Fruit fly (Drosophila melanogaster): ENCODE measurements around the gene AhcyL2.

Gene AhcyL2

DNA sequence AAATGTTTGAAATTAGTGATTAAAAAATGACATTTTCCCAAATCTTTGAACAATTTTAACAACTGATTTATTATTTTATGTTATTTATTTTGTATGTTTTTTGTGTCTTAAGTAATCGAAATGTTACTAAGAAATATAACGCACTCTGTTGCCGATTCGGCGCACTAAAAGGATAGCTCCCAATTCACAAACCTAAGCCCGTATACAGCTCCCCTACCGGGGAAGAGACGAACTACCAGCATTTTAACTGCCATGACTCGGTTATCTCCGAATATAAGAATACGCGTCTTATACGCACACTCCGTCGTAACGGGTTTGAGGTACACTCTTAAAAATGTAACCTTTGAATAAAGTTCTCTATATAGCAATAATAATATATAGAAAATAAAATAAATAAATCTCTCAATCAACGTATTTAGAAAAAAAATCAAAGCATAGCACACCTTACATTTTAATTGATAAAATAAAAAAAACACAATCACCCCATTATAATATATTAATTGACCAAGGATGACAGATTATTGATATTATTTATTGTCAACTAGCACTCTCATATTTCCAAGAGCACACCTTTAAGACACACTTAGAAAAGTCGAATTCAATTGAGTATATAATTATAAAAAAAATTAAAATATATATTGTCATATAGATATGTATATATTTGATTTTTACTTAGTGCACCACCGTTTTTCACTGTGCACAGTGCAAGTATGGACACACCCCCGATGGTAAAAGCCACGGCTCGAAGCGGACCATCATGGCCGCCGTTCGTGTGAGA, 24.0 kb downstream of the AhcyL2 start (continued):
- TF ChIP-seq CG4820 (GFP tag; optimal IDR thresholded peaks at IDR 0.05) = peak; percentile 74
- 0 out of 2 replicates have a peak, but pooled peaks have one; percentile 52 for TF ChIP-seq Drgx (GFP tag; IDR thresholded peaks at IDR 0.05)
- no peak for TF ChIP-seq mld (GFP tag; IDR thresholded peaks at IDR 0.05; ENCODE audit: partially characterized antibody)
- peak; percentile 91 for TF ChIP-seq Nf-YC (tag; optimal IDR thresholded peaks at IDR 0.05)
- peak; percentile 35 for TF ChIP-seq lilli (GFP tag; optimal IDR thresholded peaks at IDR 0.05)
- TF ChIP-seq wek (GFP tag; optimal IDR thresholded peaks at IDR 0.05) = no peak
- TF ChIP-seq CG31441 (GFP tag; IDR thresholded peaks at IDR 0.05) = peak; percentile 94
- 0 out of 2 replicates have a peak, but pooled peaks have one; percentile 34 for TF ChIP-seq seq (GFP tag; IDR thresholded peaks at IDR 0.05)
- TF ChIP-seq CG7963 (GFP tag; IDR thresholded peaks at IDR 0.05; ENCODE audit: partially characterized antibody) = no peak
- TF ChIP-seq Gsc (GFP tag; IDR thresholded peaks at IDR 0.05) = no peak
- peak; percentile 23 for TF ChIP-seq CG15011 (GFP tag; optimal IDR thresholded peaks at IDR 0.05)
- no peak for TF ChIP-seq nerfin-2 (GFP tag; IDR thresholded peaks at IDR 0.05; ENCODE audit: partially characterized antibody)
- TF ChIP-seq ro (GFP tag; IDR thresholded peaks at IDR 0.05) = no peak; the same call in 1 of the 2 replicates
- no peak for TF ChIP-seq CG3163 (GFP tag; optimal IDR thresholded peaks at IDR 0.05)
- TF ChIP-seq Ada2b (GFP tag; IDR thresholded peaks at IDR 0.05) = peak; percentile 51
- peak; percentile 70 for TF ChIP-seq Rfx (GFP tag; IDR thresholded peaks at IDR 0.05)
- TF ChIP-seq crol (GFP tag; IDR thresholded peaks at IDR 0.05) = 0 out of 2 replicates have a peak, but pooled peaks have one; percentile 21
- TF ChIP-seq CG13424 (tag; optimal IDR thresholded peaks at IDR 0.05) = peak; percentile 93
- peak; percentile 68 for TF ChIP-seq chm (GFP tag; IDR thresholded peaks at IDR 0.05)
- peak; percentile 23; the same call in 1 of the 2 replicates for TF ChIP-seq Adf1 (GFP tag; IDR thresholded peaks at IDR 0.05)
- TF ChIP-seq lov (optimal IDR thresholded peaks at IDR 0.05) = no peak
- 0 out of 3 replicates have a peak, but pooled peaks have one; percentile 8 for TF ChIP-seq lov (GFP tag; IDR thresholded peaks at IDR 0.05)
- TF ChIP-seq CG7786 (GFP tag; optimal IDR thresholded peaks at IDR 0.05) = no peak
- TF ChIP-seq CG2678 (tag; optimal IDR thresholded peaks at IDR 0.05) = peak; percentile 92
- peak; percentile 49; the same call in 2 of the 3 replicates for TF ChIP-seq ken (GFP tag; IDR thresholded peaks at IDR 0.05)
- no peak for TF ChIP-seq Kr (GFP tag; optimal IDR thresholded peaks at IDR 0.05)
- TF ChIP-seq Rx (GFP tag; IDR thresholded peaks at IDR 0.05) = peak; percentile 27
- TF ChIP-seq CG9932 (GFP tag; IDR thresholded peaks at IDR 0.05) = peak; percentile 58
- TF ChIP-seq CG10543 (GFP tag; optimal IDR thresholded peaks at IDR 0.05) = peak; percentile 87
- TF ChIP-seq az2 (GFP tag; optimal IDR thresholded peaks at IDR 0.05) = peak; percentile 74
- TF ChIP-seq dpn (GFP tag; optimal IDR thresholded peaks at IDR 0.05) = peak in 1 of 2 experiments; percentile 72
- TF ChIP-seq wdn (GFP tag; IDR thresholded peaks at IDR 0.05) = no peak
- TF ChIP-seq HLH3B (GFP tag; IDR thresholded peaks at IDR 0.05) = peak; percentile 68
- no peak for TF ChIP-seq crc (GFP tag; optimal IDR thresholded peaks at IDR 0.05)
- TF ChIP-seq al (GFP tag; IDR thresholded peaks at IDR 0.05) = 0 out of 2 replicates have a peak, but pooled peaks have one; percentile 44
- TF ChIP-seq Blimp-1 (GFP tag; optimal IDR thresholded peaks at IDR 0.05) = peak; percentile 80
- no peak for TF ChIP-seq tup (GFP tag; optimal IDR thresholded peaks at IDR 0.05)
- TF ChIP-seq tap (tag; optimal IDR thresholded peaks at IDR 0.05) = peak; percentile 75
- TF ChIP-seq corto (GFP tag; optimal IDR thresholded peaks at IDR 0.05) = no peak
- TF ChIP-seq ci (GFP tag; IDR thresholded peaks at IDR 0.05) = peak; percentile 31
- TF ChIP-seq CG6689 (GFP tag; IDR thresholded peaks at IDR 0.05) = peak; percentile 75
- TF ChIP-seq lbe (GFP tag; optimal IDR thresholded peaks at IDR 0.05) = no peak
- peak; percentile 15 for TF ChIP-seq Atf-2 (GFP tag; optimal IDR thresholded peaks at IDR 0.05)
- TF ChIP-seq tna (GFP tag; IDR thresholded peaks at IDR 0.05; ENCODE audit: partially characterized antibody) = no peak
- peak; percentile 90 for TF ChIP-seq phol (tag; optimal IDR thresholded peaks at IDR 0.05)
- TF ChIP-seq CG6254 (GFP tag; optimal IDR thresholded peaks at IDR 0.05) = peak; percentile 81
- peak; percentile 64 for TF ChIP-seq CG17328 (GFP tag; IDR thresholded peaks at IDR 0.05)
- no peak for TF ChIP-seq CG30020 (tag; optimal IDR thresholded peaks at IDR 0.05)
- no peak for TF ChIP-seq dm (GFP tag; optimal IDR thresholded peaks at IDR 0.05)

All from whole organism, embryonic.